Fruit fly (Drosophila melanogaster) whole organism, prepupa: ENCODE results near the gene CG1440.

Experiments used
- CG11294 ChIP-seq: fragments of 200-800 bp; sonication (Bioruptor generic); IDR thresholded peaks from 2 replicates; pipeline ENCODE4 v1.3.6; 2022; ENCODE audit warnings: missing biosample characterization, missing genetic modification characterization
- CG15336 ChIP-seq: fragments of 200-800 bp; sonication (Bioruptor generic); IDR thresholded peaks from 2 replicates; pipeline ENCODE4 v1.3.6; 2022; ENCODE audit warnings: missing biosample characterization, missing genetic modification characterization
- CG6854 ChIP-seq: fragments of 200-800 bp; sonication (Bioruptor generic); optimal IDR thresholded peaks from 2 replicates; lab custom pipeline; 2017; ENCODE audit warnings: missing biosample characterization, mild to moderate bottlenecking, missing genetic modification characterization
- CG7368 ChIP-seq: fragments of 200-800 bp; sonication (Bioruptor generic); optimal IDR thresholded peaks from 3 replicates; lab custom pipeline; 2016; ENCODE audit warnings: missing biosample characterization, missing genetic modification characterization
- CG8319 ChIP-seq: fragments of 200-800 bp; sonication (Bioruptor generic); optimal IDR thresholded peaks from 3 replicates; lab custom pipeline; 2016; ENCODE audit warnings: missing biosample characterization, missing genetic modification characterization
- Eip75B ChIP-seq: fragments of 200-800 bp; sonication (Bioruptor generic); optimal IDR thresholded peaks from 3 replicates; lab custom pipeline; 2016; ENCODE audit warnings: missing biosample characterization, missing genetic modification characterization
- Ets96B ChIP-seq: fragments of 200-800 bp; optimal IDR thresholded peaks from 2 replicates; lab custom pipeline; 2019; ENCODE audit warnings: missing biosample characterization, mild to moderate bottlenecking, missing genetic modification characterization, moderate library complexity
- Gug ChIP-seq: fragments of 200-800 bp; sonication (Bioruptor generic); IDR thresholded peaks from 2 replicates; pipeline ENCODE4 v1.3.6; 2022; ENCODE audit warnings: missing biosample characterization, missing genetic modification characterization
- Met ChIP-seq: fragments of 200-800 bp; sonication (Bioruptor generic); optimal IDR thresholded peaks from 3 replicates; lab custom pipeline; 2016; ENCODE audit warnings: missing biosample characterization, missing genetic modification characterization
- Sox102F ChIP-seq: fragments of 200-800 bp; sonication (Bioruptor generic); optimal IDR thresholded peaks from 2 replicates; lab custom pipeline; 2016; ENCODE audit warnings: missing biosample characterization, mild to moderate bottlenecking, missing genetic modification characterization
- esn ChIP-seq: fragments of 200-800 bp; sonication (Bioruptor generic); optimal IDR thresholded peaks from 2 replicates; lab custom pipeline; 2016; ENCODE audit warnings: missing biosample characterization, mild to moderate bottlenecking, missing genetic modification characterization, moderate library complexity
- fd85E ChIP-seq: fragments of 200-800 bp; sonication (Bioruptor generic); optimal IDR thresholded peaks from 3 replicates; lab custom pipeline; 2016; ENCODE audit warnings: missing biosample characterization, missing genetic modification characterization
- pdm3 ChIP-seq: fragments of 200-800 bp; sonication (Bioruptor generic); optimal IDR thresholded peaks from 3 replicates; lab custom pipeline; 2016; ENCODE audit warnings: missing biosample characterization, missing genetic modification characterization

DNA sequence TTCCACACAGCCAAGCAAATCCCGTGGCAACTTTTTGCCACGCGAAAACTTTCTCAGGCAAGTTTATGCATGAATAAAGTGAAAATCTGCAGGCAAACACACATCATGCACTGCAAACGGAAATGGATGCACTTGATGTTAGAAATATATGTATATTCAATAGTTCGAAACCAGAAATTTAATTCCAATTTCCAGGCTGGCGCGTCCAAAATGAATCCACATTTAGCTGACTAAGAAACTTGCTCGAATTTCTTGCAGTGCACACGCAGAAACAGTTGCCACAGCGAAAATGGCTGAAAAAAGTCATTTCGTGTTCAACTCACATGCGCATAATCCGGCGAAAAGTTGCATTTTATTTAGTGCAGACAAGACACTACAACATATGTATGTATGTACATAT is 40.2 kb upstream of the CG1440 start:
- no peak for TF ChIP-seq fd85E
- no peak for TF ChIP-seq Eip75B
- TF ChIP-seq Gug (GFP tag; lab: Robert Waterston, UW): peak; percentile 61
- peak; percentile 39 for TF ChIP-seq pdm3 (GFP tag; lab: Kevin White, UChicago)
- TF ChIP-seq CG15336 (GFP tag; lab: Robert Waterston, UW): peak; percentile 78
- TF ChIP-seq Ets96B (tag; lab: Kevin White, UChicago): no peak
- TF ChIP-seq CG8319 (GFP tag; lab: Kevin White, UChicago): no peak
- TF ChIP-seq esn (GFP tag; lab: Kevin White, UChicago): no peak
- TF ChIP-seq CG7368 (GFP tag; lab: Kevin White, UChicago): no peak
- TF ChIP-seq CG6854: no peak
- TF ChIP-seq Sox102F (GFP tag; lab: Kevin White, UChicago): no peak
- TF ChIP-seq Met (GFP tag; lab: Kevin White, UChicago): peak; percentile 7
- TF ChIP-seq CG11294 (GFP tag; lab: Robert Waterston, UW): peak; percentile 52; the same call in 1 of the 2 replicates
